Fruit fly (Drosophila melanogaster) Kc167 (cell line): ENCODE measurements around the gene CG11085.

Experiments
- Myc ChIP-seq: fragments of >200 bp; optimal IDR thresholded peaks from 2 replicates; lab custom pipeline; 2017; ENCODE audit warnings: missing external identifiers
- Sin3A ChIP-seq: fragments of >200 bp; optimal IDR thresholded peaks from 2 replicates; lab custom pipeline; 2018; ENCODE audit warnings: missing external identifiers
- h ChIP-seq: fragments of >200 bp; optimal IDR thresholded peaks from 3 replicates; lab custom pipeline; 2018; ENCODE audit warnings: missing external identifiers
- insv ChIP-seq: fragments of >200 bp; optimal IDR thresholded peaks from 3 replicates; lab custom pipeline; 2018; ENCODE audit warnings: missing external identifiers
- psq ChIP-seq: fragments of >200 bp; optimal IDR thresholded peaks from 2 replicates; lab custom pipeline; 2017; ENCODE audit warnings: missing external identifiers
- ttk ChIP-seq: sonication (Bioruptor generic); optimal IDR thresholded peaks from 2 replicates; lab custom pipeline; 2017; ENCODE audit warnings: missing external identifiers

The CG11085 gene

DNA sequence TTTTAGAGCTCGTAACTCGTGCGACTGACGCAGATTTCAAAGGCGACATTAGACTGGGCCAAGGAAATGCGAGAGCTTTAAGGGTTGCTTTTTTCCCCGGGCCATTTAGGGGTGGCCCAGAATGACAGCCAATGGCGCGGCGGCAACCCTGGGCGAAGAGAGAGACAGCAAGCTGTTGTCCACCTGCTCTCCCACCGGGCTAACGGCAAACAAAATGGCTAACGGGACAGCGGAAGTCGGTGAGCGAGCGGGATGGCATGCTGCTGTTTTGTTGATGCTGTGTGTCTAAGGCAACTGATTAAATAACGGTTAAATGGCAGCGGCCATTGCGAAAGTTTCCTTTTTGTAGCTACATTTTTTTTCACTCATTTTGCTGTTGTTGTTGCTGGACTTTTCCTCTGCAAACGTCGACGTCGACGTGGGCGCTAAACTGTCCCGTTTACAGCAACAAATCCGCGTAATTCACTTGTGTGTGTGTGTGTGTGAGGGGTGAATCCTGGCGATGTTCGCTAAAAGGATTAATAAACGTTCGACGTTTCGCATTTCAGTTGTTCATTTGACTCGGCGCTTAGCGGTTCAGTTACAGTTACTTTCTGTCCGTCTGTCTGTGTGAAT, at the start of gene CG11085:
Gene CG11085 (plus strand): TSS at position 565 of the 615 bp plus-strand sequence.
- TF ChIP-seq Myc (lab: Kevin White, UChicago) (no peak), Sin3A (lab: Kevin White, UChicago) (no peak), h (no peak), insv (no peak), ttk (lab: Kevin White, UChicago) (no peak), psq (lab: Kevin White, UChicago) (no peak)

- TF ChIP-seq psq (lab: Kevin White, UChicago): no peak
- TF ChIP-seq h: no peak
These were observed 48.5 kb upstream of the CG11085 start for dm6 chrX:12567663-12568062.

- TF ChIP-seq Sin3A (lab: Kevin White, UChicago): no peak
- TF ChIP-seq Myc (lab: Kevin White, UChicago): no peak
- no peak for TF ChIP-seq insv
- TF ChIP-seq ttk (lab: Kevin White, UChicago): no peak
- no peak for TF ChIP-seq psq (lab: Kevin White, UChicago)
- TF ChIP-seq h: no peak
These were observed 47.7 kb upstream of the CG11085 start, which contains the start of gene hwt for dm6 chrX:12568292-12568923. TSS of gene hwt (minus strand) at chrX:12568452.

- TF ChIP-seq psq (lab: Kevin White, UChicago): peak; percentile 32
- TF ChIP-seq Sin3A (lab: Kevin White, UChicago): no peak
These were observed 41.4 kb upstream of the CG11085 start for dm6 chrX:12574666-12575202.

DNA sequence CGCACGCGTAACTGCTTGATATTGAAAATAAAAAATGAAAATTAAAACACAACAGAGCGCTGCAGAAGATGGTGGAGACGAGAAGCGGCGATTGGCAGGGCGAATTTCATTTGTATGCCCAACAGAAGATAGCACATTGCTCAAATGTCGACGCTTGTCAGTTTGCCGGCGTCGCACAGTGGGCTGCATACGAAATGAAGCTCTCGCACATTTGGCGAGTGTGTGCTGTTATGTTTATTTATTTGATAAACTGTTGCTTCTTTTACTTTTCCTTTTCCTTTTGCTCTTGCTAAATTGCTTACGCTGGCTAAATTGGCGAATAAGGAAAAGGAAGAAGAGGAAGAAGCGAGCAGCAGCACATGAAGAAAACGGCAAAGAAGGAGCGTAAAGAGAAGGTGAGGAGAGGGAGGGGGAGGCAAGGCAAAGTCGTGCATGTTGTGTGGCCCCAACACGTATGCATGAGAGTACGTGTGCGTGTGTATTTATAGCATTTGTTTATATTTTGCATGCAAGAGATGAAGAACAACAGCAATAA, 40.8 kb upstream of the CG11085 start:
- no peak for TF ChIP-seq insv
- TF ChIP-seq psq (lab: Kevin White, UChicago): peak; percentile 10
- TF ChIP-seq Sin3A (lab: Kevin White, UChicago): no peak

DNA sequence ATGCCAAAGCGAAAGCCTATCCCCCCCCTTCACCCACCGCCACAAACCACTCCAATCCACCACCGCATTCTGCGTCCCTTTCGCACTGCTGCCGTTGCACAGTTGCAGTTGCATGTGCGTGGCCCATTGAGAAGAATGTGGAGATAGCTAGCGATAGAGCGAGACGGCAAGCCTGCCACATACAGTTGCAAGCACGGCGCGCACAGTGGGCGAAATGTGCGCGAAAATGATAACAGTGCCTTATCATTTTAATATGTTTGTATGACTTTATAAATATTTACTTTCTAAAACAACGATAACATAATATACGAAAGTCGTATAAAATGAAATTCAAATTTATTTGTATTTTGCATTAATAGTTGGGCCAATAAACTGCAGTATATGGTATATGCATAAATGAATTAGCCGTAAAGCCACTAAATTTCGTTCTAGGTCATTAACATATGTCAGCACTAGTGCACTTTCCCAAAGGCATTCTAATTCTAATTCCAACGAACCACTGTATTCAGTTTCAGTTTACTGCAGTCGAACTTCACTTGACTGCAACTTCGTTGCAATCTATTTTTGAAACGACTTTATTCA, 40.2 kb upstream of the CG11085 start:
- TF ChIP-seq insv (no peak), Myc (lab: Kevin White, UChicago) (no peak), ttk (lab: Kevin White, UChicago) (no peak), psq (lab: Kevin White, UChicago) (no peak), Sin3A (lab: Kevin White, UChicago) (no peak)

- TF ChIP-seq ttk (lab: Kevin White, UChicago) (no peak), psq (lab: Kevin White, UChicago) (no peak), insv (no peak), Sin3A (lab: Kevin White, UChicago) (no peak), h (no peak), Myc (lab: Kevin White, UChicago) (no peak)
These were observed 38.4 kb upstream of the CG11085 start for dm6 chrX:12577722-12578121.

dm6 chrX:12578328-12578700, 37.8 kb upstream of the CG11085 start:
- TF ChIP-seq ttk (lab: Kevin White, UChicago) (no peak), Sin3A (lab: Kevin White, UChicago) (no peak), h (no peak), insv (no peak), Myc (lab: Kevin White, UChicago) (no peak), psq (lab: Kevin White, UChicago) (no peak)

DNA sequence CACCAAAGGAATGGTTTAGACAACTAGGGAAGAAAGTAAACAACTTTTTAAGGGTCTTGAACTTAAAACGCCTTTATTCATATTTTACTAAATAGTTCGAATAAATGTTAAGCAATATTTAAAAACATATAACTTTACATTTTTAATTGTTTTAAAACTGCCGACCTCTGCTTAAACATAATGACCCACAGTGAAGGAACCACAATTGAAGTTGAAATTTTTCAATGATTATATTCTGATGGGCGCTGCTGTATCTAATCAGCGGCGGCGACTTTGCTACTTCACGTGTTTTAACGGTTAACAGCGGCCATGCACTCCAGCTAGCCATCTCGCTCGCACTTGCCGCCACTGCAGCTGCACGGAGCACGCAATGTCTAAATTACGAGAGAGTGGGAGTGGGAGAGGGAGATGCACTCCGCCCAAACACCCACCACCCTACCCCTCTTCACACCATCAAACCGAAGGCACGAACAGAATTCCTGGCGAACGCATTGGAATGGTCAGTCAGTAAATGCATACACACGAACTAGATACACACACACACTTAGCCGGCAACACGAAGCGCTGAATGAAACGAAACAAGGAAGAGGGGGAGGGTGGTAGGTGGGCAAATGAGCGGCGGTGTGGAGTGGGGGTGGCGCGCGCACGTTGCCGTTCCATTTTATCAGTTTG, 37.3 kb upstream of the CG11085 start:
- TF ChIP-seq ttk (lab: Kevin White, UChicago) (no peak), insv (no peak), h (no peak), Myc (lab: Kevin White, UChicago) (no peak), Sin3A (lab: Kevin White, UChicago) (no peak), psq (lab: Kevin White, UChicago) (no peak)

DNA sequence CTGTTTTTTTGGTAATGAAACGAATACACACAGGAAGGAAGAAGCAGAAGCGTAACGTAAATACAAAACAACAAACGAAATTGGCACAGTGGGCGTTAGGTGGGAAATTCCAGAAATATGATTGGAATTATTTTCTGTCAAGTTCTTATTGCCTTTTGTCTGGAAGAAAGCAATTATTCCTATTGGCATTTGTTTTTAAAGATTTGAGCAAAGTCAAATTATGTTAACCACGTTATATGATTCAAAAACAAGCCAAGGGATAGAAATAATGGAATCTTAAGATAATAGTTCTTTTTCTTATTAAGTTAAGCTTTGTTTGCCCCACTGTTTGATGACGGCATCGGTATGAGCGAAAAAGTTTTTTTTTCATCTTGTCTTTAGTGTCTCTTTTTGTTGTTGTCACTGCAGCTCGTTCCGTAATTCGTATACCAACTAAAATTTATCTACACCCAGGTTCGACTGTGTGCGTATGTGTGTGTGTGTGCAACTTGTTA, 36.6 kb upstream of the CG11085 start:
- no peak for TF ChIP-seq Sin3A (lab: Kevin White, UChicago)
- no peak for TF ChIP-seq psq (lab: Kevin White, UChicago)
- no peak for TF ChIP-seq ttk (lab: Kevin White, UChicago)
- TF ChIP-seq Myc (lab: Kevin White, UChicago): no peak

DNA sequence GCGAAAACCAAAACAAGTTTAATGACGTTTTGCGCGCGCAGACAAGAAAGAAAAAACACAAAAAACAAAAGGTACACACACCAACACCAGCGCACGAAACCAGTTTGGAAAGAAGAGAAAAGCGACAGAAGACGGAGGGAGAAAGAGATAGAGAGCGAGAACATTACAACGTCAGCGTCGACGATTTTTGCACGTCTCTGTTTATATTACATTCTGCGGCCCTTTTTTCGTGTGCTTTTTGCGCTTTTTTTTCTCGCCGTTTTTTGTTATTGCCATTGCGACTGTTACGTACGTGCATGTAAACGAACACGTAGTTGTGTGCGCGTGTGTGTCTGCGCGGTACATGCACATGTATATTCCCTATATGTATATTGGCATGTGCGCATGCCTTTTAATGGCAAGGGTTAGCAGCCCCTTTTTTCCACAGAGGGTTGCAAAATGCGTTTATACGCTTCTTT, 36.0 kb upstream of the CG11085 start:
- TF ChIP-seq psq (lab: Kevin White, UChicago): no peak
- TF ChIP-seq Myc (lab: Kevin White, UChicago): no peak
- TF ChIP-seq h: no peak
- TF ChIP-seq Sin3A (lab: Kevin White, UChicago): no peak
- TF ChIP-seq insv: no peak
- no peak for TF ChIP-seq ttk (lab: Kevin White, UChicago)
